Fruit fly (Drosophila melanogaster) whole organism, larva: ENCODE measurements around the gene Cdep.

Source experiments
- noc ChIP-seq: fragments of 200-800 bp; sonication (Bioruptor generic); optimal IDR thresholded peaks from 3 replicates; lab custom pipeline; 2019; ENCODE audit warnings: missing biosample characterization, mild to moderate bottlenecking, missing genetic modification characterization, moderate library complexity

Gene Cdep

DNA sequence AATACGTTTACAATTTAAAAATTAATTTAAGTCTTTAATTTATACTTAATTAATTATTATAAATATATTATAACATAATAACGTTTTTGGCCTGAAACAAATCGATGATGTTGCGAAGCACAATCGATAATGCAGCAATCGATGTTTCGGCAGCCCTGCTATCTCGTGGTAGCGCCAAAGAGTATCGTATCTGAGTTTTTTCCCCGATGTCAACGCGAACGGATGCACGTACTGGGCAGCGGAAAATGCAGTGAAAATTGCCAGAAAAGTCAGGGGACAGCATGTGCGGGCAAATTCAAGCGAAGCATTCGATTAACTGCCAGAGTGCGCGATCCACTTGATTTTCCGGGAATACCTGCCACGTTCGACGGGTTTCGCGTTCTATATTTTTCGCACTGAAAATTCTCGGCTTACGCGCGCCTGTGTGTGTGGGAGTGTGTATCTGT lies at the start of gene Cdep:
Gene Cdep (plus strand): TSS at position 188 of the 446 bp plus-strand sequence.
- no peak for TF ChIP-seq noc

dm6 chr3R:4861144-4861543 lies 49.2 kb upstream of the Cdep start:
- no peak for TF ChIP-seq noc

- no peak for TF ChIP-seq noc
Measured at dm6 chr3R:4863825-4864224, 46.5 kb upstream of the Cdep start.

- no peak for TF ChIP-seq noc
Measured at dm6 chr3R:4864901-4865601, 45.3 kb upstream of the Cdep start.

- TF ChIP-seq noc, result no peak
Measured at dm6 chr3R:4866073-4866472, 44.3 kb upstream of the Cdep start.

DNA sequence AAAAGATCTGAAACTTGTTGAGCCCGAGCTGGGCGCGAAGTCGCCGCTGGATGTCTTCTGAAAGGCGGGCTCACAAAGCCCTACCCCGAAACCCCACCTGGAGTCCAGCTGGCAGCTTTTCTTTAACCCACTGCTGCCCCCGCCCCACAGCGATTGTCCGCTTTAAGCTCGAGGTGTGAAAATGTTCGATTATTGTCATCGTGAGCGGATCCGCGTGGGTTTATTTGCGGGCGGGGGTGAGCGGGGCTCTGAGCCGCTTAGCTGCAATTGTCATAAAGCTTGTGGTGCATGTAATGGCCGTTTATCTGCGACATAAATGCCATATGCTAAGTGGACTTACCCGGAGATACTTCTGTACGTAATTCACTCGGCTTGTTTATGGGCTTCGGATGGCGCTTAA lies 43.4 kb upstream of the Cdep start:
- no peak for TF ChIP-seq noc

- no peak for TF ChIP-seq noc
Measured at dm6 chr3R:4868663-4869225, 41.6 kb upstream of the Cdep start.

DNA sequence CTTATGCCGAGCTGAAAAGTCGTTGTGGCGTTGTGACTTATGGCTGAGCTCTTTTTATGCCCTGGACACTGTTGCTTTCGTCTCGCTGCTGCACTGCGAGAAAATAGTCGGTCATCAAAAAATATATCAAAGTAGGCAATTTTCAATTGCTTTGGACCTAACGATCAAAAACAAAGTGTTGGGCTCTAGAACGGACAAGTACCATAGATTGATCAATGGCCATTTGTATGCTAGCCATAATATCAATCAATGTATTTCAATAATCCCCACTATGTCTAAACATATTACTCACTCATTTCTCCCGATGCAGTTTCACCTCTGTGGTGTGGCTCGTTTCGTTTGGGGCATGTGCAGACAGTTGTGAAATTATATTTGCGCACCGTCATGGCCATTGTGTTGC lies 36.6 kb upstream of the Cdep start:
- no peak for TF ChIP-seq noc

- no peak for TF ChIP-seq noc
Measured at dm6 chr3R:4878433-4878832, 31.9 kb upstream of the Cdep start, which contains the start of gene laf. laf (minus strand) TSS chr3R:4878533.

DNA sequence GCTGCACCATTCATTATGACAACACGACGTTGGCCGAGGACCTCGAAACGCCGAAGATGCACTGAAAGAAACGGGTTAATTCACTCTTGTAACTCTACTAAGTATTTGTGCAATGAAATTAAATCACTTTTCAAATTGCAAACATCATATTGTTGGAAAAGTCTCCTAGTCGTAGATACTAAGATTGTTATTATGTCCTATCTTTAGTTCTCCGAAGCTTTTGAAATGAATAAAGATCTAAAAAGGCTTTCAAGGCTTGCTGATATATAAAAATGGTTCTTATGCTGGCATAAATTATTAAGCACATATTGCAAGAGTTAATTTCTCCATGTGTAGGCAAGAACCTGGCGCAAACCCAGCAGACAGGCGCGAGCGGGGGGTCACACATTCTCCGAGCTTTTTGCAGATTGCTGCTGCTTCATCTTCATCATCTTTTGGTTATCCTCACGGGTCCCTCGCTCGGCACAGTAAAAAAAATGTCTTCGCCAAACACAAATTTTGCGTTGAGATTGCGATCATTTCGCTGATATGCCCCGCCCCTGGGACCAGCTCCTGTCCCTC lies 27.1 kb upstream of the Cdep start:
- no peak for TF ChIP-seq noc

DNA sequence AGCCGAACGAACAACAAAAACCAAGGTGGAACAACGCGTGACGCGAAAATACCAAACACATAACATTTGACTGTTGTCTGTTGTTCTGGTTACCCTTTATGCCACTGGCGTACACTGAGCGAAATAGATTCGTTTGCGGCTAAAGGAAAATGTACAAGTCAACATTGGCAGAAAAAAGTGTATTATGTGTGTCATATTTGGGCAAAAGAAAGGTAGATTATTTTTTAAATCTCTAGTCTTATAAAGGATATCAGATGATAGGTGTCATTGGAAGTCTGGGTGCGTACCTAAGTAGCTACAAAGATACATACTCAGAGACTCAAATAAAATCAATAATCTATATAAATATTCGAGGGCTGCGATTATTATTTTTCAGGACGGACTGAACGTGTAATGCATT lies 26.5 kb upstream of the Cdep start:
- TF ChIP-seq noc, result no peak

DNA sequence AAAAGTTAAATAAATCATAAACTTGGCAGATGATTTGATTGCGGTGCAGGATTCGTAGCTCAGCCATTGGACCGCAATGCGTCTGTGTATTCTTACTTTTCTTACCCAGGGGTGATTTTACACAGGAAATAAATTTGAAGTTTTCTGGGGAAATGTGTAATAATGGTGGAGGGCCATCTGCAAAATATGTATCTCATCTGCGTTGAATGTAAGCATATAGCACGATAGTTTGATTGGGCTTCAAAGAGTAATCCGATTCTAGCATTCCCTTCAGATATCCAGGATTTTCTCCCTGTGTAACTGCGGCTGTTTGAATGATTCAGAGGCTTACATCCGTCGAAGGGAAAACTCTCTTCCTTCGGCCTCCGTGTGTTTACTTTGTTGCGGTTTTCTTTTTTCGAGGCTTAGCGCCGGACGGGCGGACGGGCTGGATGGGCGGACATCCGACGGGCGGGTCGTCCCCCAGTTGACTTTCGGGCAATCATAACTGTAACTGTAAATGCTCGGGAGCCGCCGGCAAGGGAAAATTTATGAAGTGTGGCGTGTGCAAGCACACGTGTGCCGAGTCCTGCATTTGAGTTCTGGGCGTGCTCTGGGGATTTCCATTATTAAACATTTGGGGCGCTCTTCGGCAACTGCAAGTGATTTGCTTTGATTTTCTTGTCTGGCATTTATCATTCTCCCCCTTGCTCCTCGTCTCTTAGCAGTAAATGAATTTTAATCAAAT lies 24.1 kb upstream of the Cdep start:
- TF ChIP-seq noc, result no peak

- no peak for TF ChIP-seq noc
Measured at dm6 chr3R:4895553-4895952, 14.8 kb upstream of the Cdep start.

DNA sequence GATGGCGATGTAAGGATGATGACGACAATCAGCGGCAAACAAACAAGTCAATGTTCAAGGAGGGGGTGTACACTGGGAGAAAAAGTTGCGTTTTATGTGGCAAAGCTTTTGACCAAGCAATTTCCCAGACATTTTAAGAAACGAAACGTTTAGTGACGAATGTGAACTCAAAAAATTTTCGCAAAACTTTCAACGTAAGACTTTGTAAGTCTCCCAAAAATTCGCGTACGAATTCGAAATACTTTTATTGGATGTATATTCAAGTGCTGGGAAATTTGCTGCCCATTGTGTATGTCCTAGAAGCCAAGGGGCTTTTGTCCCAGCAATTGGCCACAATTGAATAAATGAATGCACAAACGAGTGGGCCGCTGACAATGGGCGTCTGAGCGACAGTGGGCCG lies 13.4 kb upstream of the Cdep start:
- no peak for TF ChIP-seq noc

- no peak for TF ChIP-seq noc
Measured at dm6 chr3R:4900435-4900834, 9.9 kb upstream of the Cdep start.

DNA sequence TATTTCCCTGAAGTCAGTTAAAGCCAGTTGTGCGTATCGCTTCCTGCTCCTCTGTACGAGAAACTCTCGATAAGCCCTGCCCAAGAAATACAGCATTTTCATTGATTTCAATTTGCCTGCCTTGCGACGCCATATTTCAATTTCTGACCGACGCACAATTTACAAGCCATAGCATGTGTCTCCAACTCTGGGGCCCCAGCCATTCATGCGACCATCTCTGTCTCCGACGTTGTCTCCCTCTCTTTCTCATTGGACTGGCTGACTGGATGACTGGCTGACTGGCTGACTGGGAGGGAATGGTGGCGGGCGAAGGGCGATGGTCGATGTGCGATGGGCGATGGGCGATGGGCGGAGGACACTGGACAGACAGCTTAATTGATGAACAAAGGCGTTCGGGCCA lies 9.2 kb upstream of the Cdep start:
- TF ChIP-seq noc, result no peak

dm6 chr3R:4901782-4902181 lies 8.6 kb upstream of the Cdep start:
- TF ChIP-seq noc, result no peak

- TF ChIP-seq noc, result no peak
Measured at dm6 chr3R:4903565-4903964, 6.8 kb upstream of the Cdep start.
